ENCODE assay signal across 1 fruit fly cellular context in genomic region chr3L:9499919-9500807, dm6.
A peak's percentile ranks its signal among the peaks of the same experiment; 100 is the strongest.
TF ChIP-seq lines count a peak whose summit lies in the region.

No protein-coding gene starts in this region.

TF ChIP-seq in whole organism, embryonic, 481 proteins besides CTCF, POLR2A, EP300 and RAD21 (continued from another document):
- no peak for TF ChIP-seq CG8388 (GFP tag; optimal IDR thresholded peaks at IDR 0.05; lab: Kevin White, UChicago)
- no peak for TF ChIP-seq CG15514 (GFP tag; optimal IDR thresholded peaks at IDR 0.05; lab: Kevin White, UChicago)
- TF ChIP-seq gt (GFP tag; IDR thresholded peaks at IDR 0.05; lab: Robert Waterston, UW) = no peak
- no peak for TF ChIP-seq CG15479 (GFP tag; optimal IDR thresholded peaks at IDR 0.05; lab: Kevin White, UChicago)
- peak; percentile 38 for TF ChIP-seq CG34376 (GFP tag; optimal IDR thresholded peaks at IDR 0.05; lab: Kevin White, UChicago)
- TF ChIP-seq MTF-1 (GFP tag; optimal IDR thresholded peaks at IDR 0.05; lab: Kevin White, UChicago; ENCODE audit: borderline replicate concordance) = no peak
- TF ChIP-seq twi (tag; optimal IDR thresholded peaks at IDR 0.05; lab: Kevin White, UChicago) = no peak
- no peak for TF ChIP-seq CG11723 (GFP tag; optimal IDR thresholded peaks at IDR 0.05; lab: Kevin White, UChicago)
- TF ChIP-seq CG16779 (GFP tag; IDR thresholded peaks at IDR 0.05; lab: Robert Waterston, UW) = no peak
- TF ChIP-seq amos (GFP tag; IDR thresholded peaks at IDR 0.05; lab: Robert Waterston, UW; ENCODE audit: partially characterized antibody) = no peak
- TF ChIP-seq CG8281 (tag; optimal IDR thresholded peaks at IDR 0.05; lab: Kevin White, UChicago) = no peak
- no peak for TF ChIP-seq insv (GFP tag; optimal IDR thresholded peaks at IDR 0.05; lab: Kevin White, UChicago)
- TF ChIP-seq Fer2 (tag; optimal IDR thresholded peaks at IDR 0.05; lab: Kevin White, UChicago) = no peak
- no peak for TF ChIP-seq CG4707 (GFP tag; optimal IDR thresholded peaks at IDR 0.05; lab: Kevin White, UChicago)
- TF ChIP-seq Lpt (GFP tag; optimal IDR thresholded peaks at IDR 0.05; lab: Kevin White, UChicago) = no peak
- TF ChIP-seq wor (GFP tag; IDR thresholded peaks at IDR 0.05; lab: Robert Waterston, UW) = no peak
- no peak for TF ChIP-seq HLH4C (GFP tag; IDR thresholded peaks at IDR 0.05; lab: Robert Waterston, UW; ENCODE audit: partially characterized antibody)
- no peak for TF ChIP-seq chif (GFP tag; optimal IDR thresholded peaks at IDR 0.05; lab: Kevin White, UChicago)
- TF ChIP-seq gem (tag; optimal IDR thresholded peaks at IDR 0.05; lab: Kevin White, UChicago) = no peak
- TF ChIP-seq h (optimal IDR thresholded peaks at IDR 0.05; lab: Kevin White, UChicago) = no peak
- TF ChIP-seq ftz-f1 (GFP tag; optimal IDR thresholded peaks at IDR 0.05; lab: Kevin White, UChicago) = no peak
- TF ChIP-seq CG18262 (tag; optimal IDR thresholded peaks at IDR 0.05; lab: Kevin White, UChicago) = no peak
- 0 out of 4 replicates have a peak, but pooled peaks have one; percentile 18 for TF ChIP-seq chinmo (GFP tag; IDR thresholded peaks at IDR 0.05; lab: Robert Waterston, UW; ENCODE audit: partially characterized antibody)
- peak; percentile 69 for TF ChIP-seq mirr (GFP tag; optimal IDR thresholded peaks at IDR 0.05; lab: Kevin White, UChicago)
- peak; percentile 31 for TF ChIP-seq CG10543 (GFP tag; optimal IDR thresholded peaks at IDR 0.05; lab: Kevin White, UChicago)
- no peak for TF ChIP-seq Max (GFP tag; optimal IDR thresholded peaks at IDR 0.05; lab: Kevin White, UChicago)
- TF ChIP-seq schlank (tag; optimal IDR thresholded peaks at IDR 0.05; lab: Kevin White, UChicago) = no peak
- TF ChIP-seq grn (GFP tag; optimal IDR thresholded peaks at IDR 0.05; lab: Kevin White, UChicago) = peak; percentile 39
- TF ChIP-seq gcm2 (GFP tag; optimal IDR thresholded peaks at IDR 0.05; lab: Kevin White, UChicago) = no peak
- no peak for TF ChIP-seq run (tag; optimal IDR thresholded peaks at IDR 0.05; lab: Kevin White, UChicago)
- peak; percentile 11 for TF ChIP-seq CG13894 (tag; optimal IDR thresholded peaks at IDR 0.05; lab: Kevin White, UChicago)
- no peak for TF ChIP-seq hb (GFP tag; IDR thresholded peaks at IDR 0.05; lab: Robert Waterston, UW; ENCODE audit: partially characterized antibody)
- no peak for TF ChIP-seq Dip3 (GFP tag; optimal IDR thresholded peaks at IDR 0.05; lab: Kevin White, UChicago)
- TF ChIP-seq shn (GFP tag; optimal IDR thresholded peaks at IDR 0.05; lab: Kevin White, UChicago) = no peak
- TF ChIP-seq CG12299 (tag; optimal IDR thresholded peaks at IDR 0.05; lab: Kevin White, UChicago) = no peak
- TF ChIP-seq dan (GFP tag; IDR thresholded peaks at IDR 0.05; lab: Robert Waterston, UW) = no peak
- TF ChIP-seq H2.0 (GFP tag; IDR thresholded peaks at IDR 0.05; lab: Robert Waterston, UW) = no peak
- TF ChIP-seq CG9727 (GFP tag; optimal IDR thresholded peaks at IDR 0.05; lab: Kevin White, UChicago) = no peak
- TF ChIP-seq Hmx (GFP tag; optimal IDR thresholded peaks at IDR 0.05; lab: Kevin White, UChicago) = no peak
- TF ChIP-seq nom (GFP tag; optimal IDR thresholded peaks at IDR 0.05; lab: Kevin White, UChicago) = no peak
- no peak for TF ChIP-seq toy (GFP tag; IDR thresholded peaks at IDR 0.05; lab: Robert Waterston, UW)
- no peak for TF ChIP-seq CG15601 (tag; optimal IDR thresholded peaks at IDR 0.05; lab: Kevin White, UChicago)
- peak; percentile 38 for TF ChIP-seq Med (GFP tag; lab: Kevin White, UChicago)
- no peak for TF ChIP-seq CG15073 (GFP tag; optimal IDR thresholded peaks at IDR 0.05; lab: Kevin White, UChicago)
- no peak for TF ChIP-seq stc (GFP tag; IDR thresholded peaks at IDR 0.05; lab: Robert Waterston, UW)
- TF ChIP-seq Myb (GFP tag; optimal IDR thresholded peaks at IDR 0.05; lab: Kevin White, UChicago) = no peak
- peak; percentile 58 for TF ChIP-seq exex (tag; optimal IDR thresholded peaks at IDR 0.05; lab: Kevin White, UChicago)
- no peak for TF ChIP-seq aop (GFP tag; IDR thresholded peaks at IDR 0.05; lab: Robert Waterston, UW)
- TF ChIP-seq lab (GFP tag; optimal IDR thresholded peaks at IDR 0.05; lab: Kevin White, UChicago) = no peak
- no peak for TF ChIP-seq CG18764 (GFP tag; optimal IDR thresholded peaks at IDR 0.05; lab: Kevin White, UChicago)
- no peak for TF ChIP-seq Awh (GFP tag; IDR thresholded peaks at IDR 0.05; lab: Robert Waterston, UW)
- TF ChIP-seq cas (GFP tag; IDR thresholded peaks at IDR 0.05; lab: Robert Waterston, UW) = no peak
- TF ChIP-seq Fer3 (tag; optimal IDR thresholded peaks at IDR 0.05; lab: Kevin White, UChicago) = no peak
- TF ChIP-seq CG3281 (GFP tag; optimal IDR thresholded peaks at IDR 0.05; lab: Kevin White, UChicago) = no peak
